Worm (Caenorhabditis elegans): ENCODE results near the gene metl-18.

- TF ChIP-seq pqm-1 (tag; optimal IDR thresholded peaks at IDR 0.05) (no peak), nhr-23 (tag; optimal IDR thresholded peaks at IDR 0.05) (no peak), nhr-67 (tag; optimal IDR thresholded peaks at IDR 0.05) (no peak), pha-4 (tag; optimal IDR thresholded peaks at IDR 0.05) (no peak), ztf-4 (tag; optimal IDR thresholded peaks at IDR 0.05) (no peak), unc-39 (tag; optimal IDR thresholded peaks at IDR 0.05) (no peak), nfya-1 (tag; optimal IDR thresholded peaks at IDR 0.05; ENCODE audit: insufficient read depth) (no peak)
These were observed 20.0 kb upstream of the metl-18 start, which contains the start of gene golg-4 for ce11 chrIII:3405535-3405934.

All from whole organism, L3 larva.